Fruit fly (Drosophila melanogaster): ENCODE measurements around the gene fan.

- no peak for TF ChIP-seq CG8478 (optimal IDR thresholded peaks at IDR 0.05)
- TF ChIP-seq CTCF (optimal IDR thresholded peaks at IDR 0.05) = no peak
Observed at dm6 chr3L:8094652-8095129, 14.2 kb upstream of the fan start.
